Worm (Caenorhabditis elegans) whole organism, L4/young adult: ENCODE data around the gene irld-65.

ENCODE experiments used
- W03F9.2 ChIP-seq: fragments of 150-350 bp; optimal IDR thresholded peaks from 2 replicates; lab custom pipeline; 2014; ENCODE audit warnings: missing biosample characterization, missing genetic modification characterization
- dao-5 ChIP-seq: sonication (generic microtip); optimal IDR thresholded peaks from 2 replicates; lab custom pipeline; 2016; ENCODE audit warnings: missing genotype, missing genetic modification characterization, moderate library complexity, missing compliant biosample characterization
- him-1 ChIP-seq: sonication (generic microtip); optimal IDR thresholded peaks from 2 replicates; lab custom pipeline; 2016; ENCODE audit warnings: missing genotype, missing genetic modification reagents, missing genetic modification characterization, missing compliant biosample characterization

Gene irld-65

DNA sequence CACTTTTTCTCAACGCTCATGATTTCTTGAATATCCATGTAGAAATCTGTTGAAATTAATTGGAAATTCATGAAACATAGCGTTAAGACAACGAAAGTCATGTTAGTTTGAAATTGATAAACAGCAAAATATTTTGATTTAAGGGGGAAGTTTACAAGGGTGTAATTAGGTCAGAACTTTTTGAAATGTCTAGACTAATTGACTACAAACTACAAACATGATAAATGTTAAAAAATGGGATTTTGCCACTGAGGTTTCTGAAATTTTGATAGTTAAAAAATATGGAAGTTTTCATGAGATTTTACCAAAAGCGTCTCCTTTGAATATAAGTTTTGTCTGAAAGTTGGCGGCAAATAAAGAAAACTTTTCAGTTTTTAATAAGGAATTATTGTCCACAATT, at the start of gene irld-65:
irld-65 (minus strand) TSS at position 101 of the 400 bp plus-strand sequence.
- TF ChIP-seq him-1 (tag; lab: Kevin White, UChicago) (no peak), W03F9.2 (tag; lab: Kevin White, UChicago) (no peak), dao-5 (no peak)

DNA sequence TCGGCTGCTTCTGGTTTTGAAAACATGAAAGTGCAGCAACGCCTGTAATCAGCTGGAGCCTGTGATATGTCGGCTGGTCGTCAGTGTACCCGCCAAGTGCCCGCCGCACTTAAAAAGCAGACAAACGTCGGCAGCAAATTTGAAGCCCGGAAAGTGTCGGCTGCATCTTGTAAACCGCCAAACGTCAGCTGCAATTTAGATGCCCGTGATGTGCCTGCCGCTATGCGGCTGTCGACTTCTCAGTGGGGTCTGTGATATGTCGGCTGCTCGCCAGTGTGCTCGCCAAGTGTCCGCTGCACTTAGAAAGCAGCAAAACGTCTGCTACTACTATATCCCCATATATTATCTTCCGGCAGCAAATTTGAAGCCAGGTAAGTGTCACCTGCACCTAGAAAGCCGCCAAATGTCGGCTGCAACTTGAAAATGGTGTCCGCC, 49.4 kb upstream of the irld-65 start:
- TF ChIP-seq dao-5 (no peak), him-1 (tag; lab: Kevin White, UChicago) (no peak), W03F9.2 (tag; lab: Kevin White, UChicago) (no peak)

DNA sequence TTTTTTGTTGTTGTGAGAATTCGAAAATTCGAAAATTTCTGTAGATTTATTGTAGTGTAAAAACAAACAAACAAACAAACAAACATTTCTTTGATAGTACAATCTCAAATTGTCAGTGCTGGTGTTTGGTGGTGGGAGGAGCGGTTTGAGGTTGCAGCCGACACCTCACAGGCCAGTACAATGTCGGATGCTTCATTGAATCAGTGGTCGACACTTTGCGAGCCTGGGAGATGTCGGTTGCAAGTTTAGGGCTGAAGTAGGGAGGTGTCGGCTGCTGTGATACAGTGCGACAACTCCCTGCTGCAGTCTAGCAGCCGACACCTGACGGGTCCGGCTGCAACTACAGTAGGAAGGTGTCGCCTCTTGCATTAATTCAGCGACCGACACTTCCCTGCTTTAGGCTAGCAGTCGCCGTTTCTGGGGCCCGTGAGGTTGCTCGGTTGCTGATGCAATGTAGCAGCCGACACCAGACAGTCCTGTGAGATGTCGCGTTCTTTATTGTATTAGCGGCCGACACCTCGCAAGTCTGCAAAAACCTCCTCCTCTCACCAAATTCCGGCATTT, 48.3 kb upstream of the irld-65 start:
- TF ChIP-seq him-1 (tag; lab: Kevin White, UChicago): no peak
- TF ChIP-seq dao-5: no peak
- TF ChIP-seq W03F9.2 (tag; lab: Kevin White, UChicago): no peak

DNA sequence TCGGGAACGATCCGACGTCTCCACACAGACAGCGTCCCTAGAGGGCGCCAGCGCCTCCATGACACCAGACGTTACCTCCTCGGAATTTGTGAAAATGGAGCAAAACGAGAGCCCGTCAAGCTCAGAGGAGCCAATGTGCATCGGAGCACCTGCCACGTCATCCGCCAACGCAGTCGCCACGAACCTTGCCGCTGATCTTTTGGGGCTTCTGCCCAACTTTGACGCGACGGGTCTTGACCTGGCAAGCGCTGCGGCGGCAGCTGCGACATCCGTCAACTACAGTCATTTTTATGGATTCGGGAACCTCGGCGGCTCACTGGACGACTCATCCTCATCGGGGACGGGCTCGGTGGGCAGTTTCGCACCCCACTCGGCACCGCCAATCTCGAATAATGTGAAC, 47.7 kb upstream of the irld-65 start:
- TF ChIP-seq W03F9.2 (tag; lab: Kevin White, UChicago): no peak
- no peak for TF ChIP-seq him-1 (tag; lab: Kevin White, UChicago)

DNA sequence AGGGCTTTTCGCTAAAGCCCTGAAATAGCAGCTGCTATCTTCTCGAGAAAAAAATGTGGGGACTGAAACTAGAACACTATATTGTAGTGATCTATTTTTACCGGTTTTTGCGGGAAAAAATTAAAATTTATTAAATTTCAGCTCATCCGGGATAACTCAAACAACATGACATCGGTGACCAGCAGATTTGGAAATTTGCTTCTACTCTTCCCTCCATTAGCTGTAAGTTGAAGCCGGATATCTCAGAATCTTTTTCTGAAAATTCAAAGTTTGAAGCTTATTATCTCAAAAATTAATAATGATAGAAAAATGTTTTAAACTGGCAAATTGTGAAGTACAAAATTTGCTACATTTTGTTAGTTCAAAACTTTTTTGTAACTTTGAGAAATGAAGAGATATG, 46.6 kb upstream of the irld-65 start:
- no peak for TF ChIP-seq dao-5
- no peak for TF ChIP-seq W03F9.2 (tag; lab: Kevin White, UChicago)
- no peak for TF ChIP-seq him-1 (tag; lab: Kevin White, UChicago)

DNA sequence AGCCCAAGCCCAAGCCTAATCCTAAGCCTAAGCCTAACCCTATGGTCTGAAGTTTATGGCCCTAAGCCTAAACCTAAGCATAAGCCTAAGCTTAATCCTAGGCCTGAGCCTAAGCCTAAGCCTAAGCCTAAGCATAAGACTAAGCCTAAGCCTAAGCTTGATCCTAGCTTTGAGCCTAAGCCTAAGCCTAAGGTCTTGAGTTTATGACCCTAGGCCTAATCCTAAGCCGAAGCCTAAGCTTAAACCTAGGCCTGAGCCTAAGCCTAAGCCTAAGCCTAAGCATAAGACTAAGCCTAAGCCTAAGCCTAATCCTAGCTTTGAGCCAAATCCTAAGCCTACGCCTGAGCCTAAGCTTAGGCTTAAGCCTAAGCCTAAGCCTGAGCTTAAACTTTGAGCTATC, 41.3 kb upstream of the irld-65 start:
- TF ChIP-seq dao-5 (no peak), W03F9.2 (tag; lab: Kevin White, UChicago) (no peak), him-1 (tag; lab: Kevin White, UChicago) (no peak)

DNA sequence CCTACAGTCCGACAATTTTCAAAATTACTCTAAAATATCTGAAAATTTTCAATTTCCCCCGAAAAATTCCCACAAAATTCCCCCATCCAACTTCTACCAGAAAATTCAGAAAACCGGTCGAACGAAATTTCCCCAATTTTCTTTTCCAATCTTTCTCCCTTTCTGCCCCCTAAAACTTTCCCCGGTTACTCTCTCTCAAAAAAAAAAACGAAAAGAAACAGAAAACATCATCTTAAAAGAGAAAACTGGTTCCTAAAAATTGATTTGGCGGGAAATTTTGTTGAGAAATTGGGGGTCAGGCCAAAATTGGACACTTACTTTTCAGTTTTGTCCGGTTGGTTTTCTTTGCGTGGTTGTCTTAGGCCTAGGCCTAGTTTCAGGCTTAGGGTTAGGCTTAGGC, 39.9 kb upstream of the irld-65 start:
- TF ChIP-seq him-1 (tag; lab: Kevin White, UChicago) (no peak), dao-5 (no peak), W03F9.2 (tag; lab: Kevin White, UChicago) (no peak)

DNA sequence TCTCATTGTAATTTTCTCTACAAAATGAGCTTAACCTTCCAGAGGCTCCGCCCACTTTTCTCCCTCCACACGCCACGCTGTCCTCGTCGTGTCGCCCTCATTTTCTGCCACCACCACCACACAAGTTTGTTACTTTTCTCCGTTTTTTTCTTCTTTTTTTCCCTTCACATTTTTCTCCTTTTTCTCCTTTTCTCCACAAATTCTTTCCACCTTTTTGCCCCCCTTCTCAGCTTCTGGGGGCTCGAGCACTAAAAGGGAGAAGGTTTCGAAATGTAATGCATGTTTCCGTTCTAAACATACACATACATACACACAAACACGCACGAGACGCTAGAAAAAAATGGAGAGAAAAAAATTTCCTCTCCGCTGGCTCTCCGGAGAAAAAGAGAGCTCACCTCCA, 38.8 kb upstream of the irld-65 start, which contains the start of gene nhr-88:
nhr-88 (plus strand) TSS at position 43 of the 400 bp plus-strand sequence.
- no peak for TF ChIP-seq dao-5
- no peak for TF ChIP-seq W03F9.2 (tag; lab: Kevin White, UChicago)
- no peak for TF ChIP-seq him-1 (tag; lab: Kevin White, UChicago)

DNA sequence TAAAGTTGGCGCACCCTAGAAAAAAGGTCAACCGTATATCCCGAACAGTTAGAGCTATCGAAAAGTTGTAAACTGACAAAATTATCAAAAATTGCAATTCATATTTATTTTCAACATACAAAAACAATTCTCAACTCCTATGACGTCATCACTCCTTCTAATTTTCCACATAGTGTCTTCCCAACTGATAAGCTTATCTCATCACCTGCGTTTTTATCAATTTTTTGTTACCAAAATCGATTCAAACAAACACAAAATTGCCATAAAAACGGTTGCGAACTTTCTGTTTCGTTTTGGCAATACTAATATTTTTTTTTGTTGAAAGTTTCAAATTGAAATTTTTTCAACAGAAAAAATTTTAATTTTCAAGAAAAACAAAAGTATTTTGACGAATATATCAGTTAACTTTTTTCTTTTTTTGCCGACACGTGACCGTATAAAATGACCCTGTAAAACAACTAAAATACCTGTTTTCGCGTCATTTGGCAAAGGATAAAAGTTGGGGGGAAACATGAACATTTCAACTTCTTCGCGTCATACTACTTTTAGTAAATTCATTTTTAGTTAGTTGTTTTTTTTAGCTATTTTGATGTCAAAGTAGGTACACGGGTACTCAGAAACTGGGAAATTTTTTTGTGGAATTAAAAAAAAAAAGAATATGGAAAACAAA, 37.9 kb upstream of the irld-65 start:
- no peak for TF ChIP-seq dao-5
- TF ChIP-seq him-1 (tag; lab: Kevin White, UChicago): no peak
- no peak for TF ChIP-seq W03F9.2 (tag; lab: Kevin White, UChicago)

DNA sequence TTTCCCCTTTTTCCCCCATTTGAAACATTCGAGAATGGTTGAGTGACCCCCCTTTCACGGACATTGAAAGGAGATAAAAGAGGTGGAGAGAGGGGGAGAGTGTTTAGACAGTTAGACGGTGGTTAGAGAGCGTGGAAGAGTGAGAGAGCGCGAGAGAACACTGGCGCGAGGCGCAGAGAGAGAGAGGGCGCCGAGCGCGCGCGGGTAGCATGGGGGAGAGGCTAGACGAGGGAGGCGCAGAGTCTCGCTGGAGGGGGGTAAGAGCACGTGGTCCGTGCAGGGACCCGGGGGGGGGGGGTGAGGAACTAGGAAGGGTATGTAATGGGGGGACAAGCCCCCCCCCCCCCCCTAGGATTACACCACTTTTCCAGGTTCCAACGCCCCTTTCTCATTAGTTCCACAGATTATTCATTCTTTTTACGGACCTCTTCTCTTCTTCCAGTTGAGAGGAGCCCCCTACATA, 36.2 kb upstream of the irld-65 start:
- TF ChIP-seq him-1 (tag; lab: Kevin White, UChicago): peak; percentile 91
- no peak for TF ChIP-seq dao-5
- TF ChIP-seq W03F9.2 (tag; lab: Kevin White, UChicago): no peak

DNA sequence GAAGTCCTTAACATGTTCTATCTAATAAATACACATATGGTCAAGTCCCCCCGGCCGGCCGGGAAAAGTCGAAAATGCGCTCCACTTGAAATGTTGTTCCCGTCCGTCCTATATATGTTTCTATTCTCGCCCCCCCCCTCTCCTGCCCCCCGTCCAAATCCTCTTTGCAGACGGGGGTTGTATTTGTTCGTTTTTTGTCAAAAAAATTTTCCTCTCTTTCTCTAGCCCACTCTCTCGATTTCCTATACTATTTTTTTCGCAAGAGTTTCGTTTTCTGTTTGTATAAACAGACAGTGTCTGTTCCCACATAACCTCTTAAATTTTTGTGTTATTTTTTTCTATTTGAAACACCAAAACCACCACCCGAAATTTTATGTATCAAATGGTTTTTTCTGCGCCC, 29.3 kb upstream of the irld-65 start:
- TF ChIP-seq W03F9.2 (tag; lab: Kevin White, UChicago) (no peak), him-1 (tag; lab: Kevin White, UChicago) (no peak), dao-5 (no peak)

DNA sequence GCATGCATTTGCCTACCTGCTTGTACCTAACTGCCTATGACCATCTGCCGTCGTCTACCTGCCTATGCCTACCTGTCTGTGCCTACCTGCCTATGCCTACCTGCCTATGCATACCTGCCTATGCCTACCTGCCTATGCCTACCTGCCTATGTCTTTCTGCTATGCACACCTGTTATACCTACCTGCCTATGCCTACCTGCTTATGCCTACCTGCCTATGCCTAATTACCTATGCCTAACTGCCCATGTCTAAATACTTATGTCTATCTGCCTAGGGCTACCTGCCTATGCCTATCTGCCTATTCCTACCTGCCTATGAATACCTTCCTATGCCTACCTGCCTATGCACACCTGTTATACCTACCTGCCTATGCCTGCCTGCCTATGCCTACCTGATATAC, 28.6 kb upstream of the irld-65 start:
- TF ChIP-seq him-1 (tag; lab: Kevin White, UChicago) (no peak), dao-5 (no peak), W03F9.2 (tag; lab: Kevin White, UChicago) (no peak)

DNA sequence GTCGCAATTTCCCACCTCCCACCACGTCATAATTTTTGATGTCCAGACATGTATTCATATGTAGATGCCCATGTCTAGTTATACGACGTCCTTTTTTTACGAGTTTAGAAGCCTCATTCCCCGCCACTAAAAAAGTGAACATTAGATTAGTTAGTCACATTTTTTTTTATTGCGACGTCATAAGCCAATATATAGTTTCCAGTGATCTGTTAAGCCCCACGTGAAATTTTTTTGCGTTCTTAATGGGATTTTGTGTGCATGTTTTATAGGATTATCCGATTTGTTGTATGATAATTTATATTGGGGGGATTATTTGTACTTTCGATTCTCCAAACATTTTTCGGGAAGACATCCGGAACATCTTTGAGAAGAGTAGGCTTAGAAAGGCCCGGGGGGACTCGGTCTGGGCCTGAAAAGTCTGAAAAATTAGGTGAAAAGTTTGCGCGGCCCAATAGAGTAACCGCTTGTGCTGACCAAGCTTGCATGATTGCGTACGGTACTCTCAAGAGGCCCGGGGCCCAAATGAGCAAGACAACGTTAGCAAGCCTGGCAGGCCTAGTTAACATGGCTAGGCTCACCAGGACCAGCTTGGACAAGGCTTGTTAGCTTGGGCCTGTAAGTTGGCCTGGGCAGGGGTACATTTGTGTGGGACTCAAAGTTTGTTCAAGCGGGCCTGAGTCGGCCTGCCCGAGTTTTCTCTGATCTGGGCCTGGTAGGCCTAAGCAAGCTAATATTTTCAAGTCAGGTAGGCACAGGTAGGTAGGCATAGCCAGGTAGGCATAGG, 27.7 kb upstream of the irld-65 start:
- TF ChIP-seq dao-5 (no peak), W03F9.2 (tag; lab: Kevin White, UChicago) (no peak), him-1 (tag; lab: Kevin White, UChicago) (no peak)

DNA sequence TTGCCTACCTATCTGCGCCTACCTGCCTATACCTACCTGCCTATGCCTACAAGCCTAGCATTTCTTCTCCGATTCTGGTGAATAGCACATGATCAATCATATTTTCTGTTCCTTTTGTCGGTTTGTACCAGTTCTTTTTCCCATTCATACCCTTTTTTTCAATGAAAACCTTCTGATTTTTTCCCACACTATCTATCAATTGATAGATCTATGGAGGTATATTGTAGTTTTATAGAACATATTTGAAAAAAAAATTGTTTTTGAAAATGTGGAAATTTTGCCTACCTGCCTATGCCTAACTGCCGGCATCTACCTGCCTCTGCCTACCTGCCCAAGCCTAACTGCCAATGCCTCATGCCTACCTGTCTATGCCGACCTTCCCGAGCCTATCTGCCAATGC, 25.9 kb upstream of the irld-65 start:
- TF ChIP-seq W03F9.2 (tag; lab: Kevin White, UChicago) (no peak), dao-5 (no peak), him-1 (tag; lab: Kevin White, UChicago) (no peak)
